Fruit fly (Drosophila melanogaster) whole organism, embryonic: ENCODE results near the gene NKCC.
A peak's percentile ranks its signal among the peaks of the same experiment; 100 is the strongest.

ENCODE experiments used
- Abd-B ChIP-seq: fragments of 200-800 bp; sonication (Bioruptor generic); optimal IDR thresholded peaks from 2 replicates; lab custom pipeline; 2018; ENCODE audit warnings: missing biosample characterization, mild to moderate bottlenecking, missing genetic modification characterization, moderate library complexity
- CG16779 ChIP-seq: fragments of 200-800 bp; sonication (Bioruptor generic); IDR thresholded peaks from 2 replicates; pipeline ENCODE4 v1.3.6; 2022; ENCODE audit warnings: missing biosample characterization, missing genetic modification characterization
- CG32767 ChIP-seq: fragments of 200-800 bp; sonication (Bioruptor generic); IDR thresholded peaks from 2 replicates; pipeline ENCODE4 v1.3.6; 2022; ENCODE audit warnings: missing biosample characterization, missing genetic modification characterization
- CG34376 ChIP-seq: fragments of 200-800 bp; sonication (Bioruptor generic); optimal IDR thresholded peaks from 2 replicates; lab custom pipeline; 2018; ENCODE audit warnings: missing biosample characterization, mild to moderate bottlenecking, missing genetic modification characterization
- CG4854 ChIP-seq: fragments of 200-800 bp; sonication (Bioruptor generic); optimal IDR thresholded peaks from 2 replicates; lab custom pipeline; 2016; ENCODE audit warnings: missing biosample characterization, missing genetic modification characterization, inconsistent platforms
- CG6791 ChIP-seq: fragments of 200-800 bp; sonication (Bioruptor generic); IDR thresholded peaks from 3 replicates; pipeline ENCODE4 v1.3.6; 2022; ENCODE audit warnings: missing biosample characterization, missing genetic modification characterization; ENCODE audit not compliant: partially characterized antibody
- CG9797 ChIP-seq: fragments of 200-800 bp; sonication (Bioruptor generic); optimal IDR thresholded peaks from 3 replicates; lab custom pipeline; 2018; ENCODE audit warnings: missing biosample characterization, mild to moderate bottlenecking, missing genetic modification characterization
- Dfd ChIP-seq, 2 experiments: fragments of >200 bp; optimal IDR thresholded peaks; 2 replicates each; lab custom pipeline; 2017; ENCODE audit warnings: missing biosample characterization in 2 of 2, missing genetic modification characterization in 2 of 2
- HHEX ChIP-seq: fragments of 200-800 bp; sonication (Bioruptor generic); optimal IDR thresholded peaks from 3 replicates; lab custom pipeline; 2017; ENCODE audit warnings: missing biosample characterization, mild to moderate bottlenecking, missing genetic modification characterization, missing genetic modification reagents
- Opbp ChIP-seq: fragments of 200-800 bp; sonication (Bioruptor generic); IDR thresholded peaks from 3 replicates; pipeline ENCODE4 v1.3.6; 2022; ENCODE audit warnings: missing biosample characterization, missing genetic modification characterization; ENCODE audit not compliant: partially characterized antibody
- twi ChIP-seq: fragments of 200-800 bp; optimal IDR thresholded peaks from 2 replicates; lab custom pipeline; 2019; ENCODE audit warnings: missing biosample characterization, mild to moderate bottlenecking, missing genetic modification characterization, moderate library complexity

DNA sequence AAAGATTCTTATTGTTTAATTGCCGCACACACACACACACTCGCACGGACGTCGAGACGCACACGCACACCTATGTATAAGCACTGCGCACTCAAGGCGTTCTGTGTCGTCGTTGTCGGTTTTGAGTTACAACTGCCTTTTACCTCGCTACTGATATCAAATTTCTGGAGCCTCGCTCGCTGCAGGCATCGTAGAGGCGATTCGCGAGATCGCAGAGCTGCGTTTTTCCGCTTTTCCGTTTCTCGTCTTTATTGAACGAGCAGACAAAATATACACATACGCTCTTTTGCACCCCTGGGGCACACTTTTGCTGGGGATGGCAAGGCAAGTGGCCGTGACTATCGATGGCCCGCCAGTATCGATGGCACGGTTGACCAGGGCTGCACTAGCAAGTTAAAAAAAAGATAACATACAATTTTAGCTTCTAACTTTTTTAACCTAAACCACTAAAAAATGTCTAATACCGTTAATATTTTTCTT lies 45.0 kb upstream of the NKCC start, which contains the start of gene CG2519:
- TF ChIP-seq CG9797 (GFP tag; lab: Kevin White, UChicago) (peak; percentile 37), Opbp (GFP tag; lab: Robert Waterston, UW) (peak; percentile 96), CG6791 (GFP tag; lab: Robert Waterston, UW) (peak; percentile 97), Abd-B (GFP tag; lab: Kevin White, UChicago) (no peak), CG32767 (GFP tag; lab: Robert Waterston, UW) (0 out of 2 replicates have a peak, but pooled peaks have one; percentile 14), CG16779 (GFP tag; lab: Robert Waterston, UW) (no peak), twi (no peak), CG4854 (no peak), Dfd (GFP tag; optimal IDR thresholded peaks at IDR 0.05; lab: Kevin White, UChicago) (no peak), HHEX (GFP tag; lab: Kevin White, UChicago) (no peak), CG34376 (GFP tag; lab: Kevin White, UChicago) (peak; percentile 77)
